Worm (Caenorhabditis elegans) whole organism, mixed stage, embryonic: ENCODE data around the gene D1086.11.

ENCODE experiments used
- ces-1 ChIP-seq: fragments of 150-350 bp; optimal IDR thresholded peaks from 2 replicates; lab custom pipeline; 2014; ENCODE audit warnings: missing biosample characterization, missing genetic modification reagents, missing genetic modification characterization
- elt-3 ChIP-seq: fragments of 150-350 bp; optimal IDR thresholded peaks from 2 replicates; lab custom pipeline; 2014; ENCODE audit warnings: missing biosample characterization, missing genetic modification characterization
- nhr-76 ChIP-seq: sonication (generic microtip); optimal IDR thresholded peaks from 2 replicates; lab custom pipeline; 2017; ENCODE audit warnings: missing biosample characterization, missing genetic modification characterization
- zip-8 ChIP-seq: fragments of 150-350 bp; optimal IDR thresholded peaks from 2 replicates; lab custom pipeline; 2014; ENCODE audit warnings: missing biosample characterization, missing genetic modification characterization
- ztf-11 ChIP-seq: fragments of 150-350 bp; optimal IDR thresholded peaks from 2 replicates; lab custom pipeline; 2014; ENCODE audit warnings: missing biosample characterization, missing genetic modification characterization

ce11 chrV:14092403-14092802 is 18.1 kb downstream of the D1086.11 start, which contains the start of gene D1086.3:
- TF ChIP-seq ztf-11: no peak
- no peak for TF ChIP-seq nhr-76 (tag; lab: Kevin White, UChicago)
- TF ChIP-seq ces-1 (GFP tag; lab: Kevin White, UChicago): no peak
- TF ChIP-seq zip-8: no peak
- TF ChIP-seq elt-3 (tag; lab: Kevin White, UChicago): no peak
